Fruit fly (Drosophila melanogaster): ENCODE measurements around the gene Arpc3B.
A peak's percentile ranks its signal among the peaks of the same experiment; 100 is the strongest.

Gene Arpc3B

dm6 chrX:17122425-17123094, 16.9 kb upstream of the Arpc3B start (continued):
- 0 out of 4 replicates have a peak, but pooled peaks have one; percentile 43 for TF ChIP-seq chinmo (GFP tag; IDR thresholded peaks at IDR 0.05; ENCODE audit: partially characterized antibody)
- no peak for TF ChIP-seq ATbp (GFP tag; optimal IDR thresholded peaks at IDR 0.05)

dm6 chrX:17121600-17121999, 15.9 kb upstream of the Arpc3B start:
- no peak for TF ChIP-seq CG12219 (GFP tag; optimal IDR thresholded peaks at IDR 0.05)
- TF ChIP-seq CG7987 (GFP tag; optimal IDR thresholded peaks at IDR 0.05) = peak; percentile 1
- TF ChIP-seq ken (GFP tag; IDR thresholded peaks at IDR 0.05) = no peak
- TF ChIP-seq pros (GFP tag; optimal IDR thresholded peaks at IDR 0.05) = no peak
- TF ChIP-seq CG12071 (GFP tag; optimal IDR thresholded peaks at IDR 0.05) = peak; percentile 22
- no peak for TF ChIP-seq CG11696 (GFP tag; IDR thresholded peaks at IDR 0.05)
- no peak for TF ChIP-seq gsb-n (tag; optimal IDR thresholded peaks at IDR 0.05)
- no peak for TF ChIP-seq stwl (tag; optimal IDR thresholded peaks at IDR 0.05)
- TF ChIP-seq CG11560 (tag; IDR thresholded peaks at IDR 0.05) = no peak
- no peak for TF ChIP-seq hbn (GFP tag; IDR thresholded peaks at IDR 0.05; ENCODE audit: partially characterized antibody)
- TF ChIP-seq sob (GFP tag; IDR thresholded peaks at IDR 0.05) = no peak
- TF ChIP-seq esg (GFP tag; conservative IDR thresholded peaks at IDR 0.05) = no peak
- TF ChIP-seq E2f2 (GFP tag; IDR thresholded peaks at IDR 0.05) = no peak
- peak in 1 of 2 experiments; percentile 57 for TF ChIP-seq bsh (GFP tag; optimal IDR thresholded peaks at IDR 0.05)
- no peak for TF ChIP-seq Ptx1 (GFP tag; IDR thresholded peaks at IDR 0.05)
- TF ChIP-seq CG10565 (GFP tag; optimal IDR thresholded peaks at IDR 0.05) = no peak
- no peak for TF ChIP-seq CG31365 (tag; optimal IDR thresholded peaks at IDR 0.05)
- TF ChIP-seq tio (GFP tag; optimal IDR thresholded peaks at IDR 0.05) = peak; percentile 16
- no peak for TF ChIP-seq tna (GFP tag; IDR thresholded peaks at IDR 0.05; ENCODE audit: partially characterized antibody)
- no peak for TF ChIP-seq unc-4 (GFP tag; IDR thresholded peaks at IDR 0.05; ENCODE audit: partially characterized antibody)
- TF ChIP-seq CG14014 (GFP tag; IDR thresholded peaks at IDR 0.05) = no peak
- TF ChIP-seq CG17912 (GFP tag; optimal IDR thresholded peaks at IDR 0.05) = no peak
- no peak for TF ChIP-seq Dref (GFP tag; IDR thresholded peaks at IDR 0.05)
- no peak for TF ChIP-seq chm (GFP tag; IDR thresholded peaks at IDR 0.05)
- no peak for TF ChIP-seq Lpt (GFP tag; optimal IDR thresholded peaks at IDR 0.05)
- TF ChIP-seq jigr1 (GFP tag; IDR thresholded peaks at IDR 0.05) = no peak
- TF ChIP-seq amos (GFP tag; IDR thresholded peaks at IDR 0.05; ENCODE audit: partially characterized antibody) = no peak
- TF ChIP-seq Sin3A (optimal IDR thresholded peaks at IDR 0.05) = no peak
- no peak for TF ChIP-seq CG15601 (tag; optimal IDR thresholded peaks at IDR 0.05)
- TF ChIP-seq tin (GFP tag; optimal IDR thresholded peaks at IDR 0.05) = no peak
- peak; percentile 20 for TF ChIP-seq ewg (GFP tag; optimal IDR thresholded peaks at IDR 0.05)
- no peak for TF ChIP-seq ssp (GFP tag; IDR thresholded peaks at IDR 0.05)
- no peak for TF ChIP-seq D (optimal IDR thresholded peaks at IDR 0.05)
- no peak for TF ChIP-seq D (GFP tag; optimal IDR thresholded peaks at IDR 0.05)
- TF ChIP-seq gem (tag; optimal IDR thresholded peaks at IDR 0.05) = peak; percentile 68
- no peak for TF ChIP-seq Neu2 (GFP tag; optimal IDR thresholded peaks at IDR 0.05; ENCODE audit: borderline replicate concordance)
- TF ChIP-seq h (optimal IDR thresholded peaks at IDR 0.05) = no peak
- TF ChIP-seq schlank (tag; optimal IDR thresholded peaks at IDR 0.05) = no peak
- no peak for TF ChIP-seq CG12299 (tag; optimal IDR thresholded peaks at IDR 0.05)
- no peak for TF ChIP-seq fd64A (GFP tag; optimal IDR thresholded peaks at IDR 0.05)
- TF ChIP-seq CG6765 (GFP tag; optimal IDR thresholded peaks at IDR 0.05) = no peak
- no peak for TF ChIP-seq eyg (GFP tag; optimal IDR thresholded peaks at IDR 0.05)
- TF ChIP-seq CG32532 (GFP tag; IDR thresholded peaks at IDR 0.05) = no peak
- TF ChIP-seq CG4730 (GFP tag; IDR thresholded peaks at IDR 0.05) = no peak
- no peak for TF ChIP-seq ab (GFP tag; optimal IDR thresholded peaks at IDR 0.05)
- no peak for TF ChIP-seq scrt (GFP tag; optimal IDR thresholded peaks at IDR 0.05)
- no peak for TF ChIP-seq CG6175 (GFP tag; IDR thresholded peaks at IDR 0.05)

Data from whole organism, embryonic.